Fruit fly (Drosophila melanogaster): ENCODE results near the gene CG16749.

The CG16749 gene

DNA sequence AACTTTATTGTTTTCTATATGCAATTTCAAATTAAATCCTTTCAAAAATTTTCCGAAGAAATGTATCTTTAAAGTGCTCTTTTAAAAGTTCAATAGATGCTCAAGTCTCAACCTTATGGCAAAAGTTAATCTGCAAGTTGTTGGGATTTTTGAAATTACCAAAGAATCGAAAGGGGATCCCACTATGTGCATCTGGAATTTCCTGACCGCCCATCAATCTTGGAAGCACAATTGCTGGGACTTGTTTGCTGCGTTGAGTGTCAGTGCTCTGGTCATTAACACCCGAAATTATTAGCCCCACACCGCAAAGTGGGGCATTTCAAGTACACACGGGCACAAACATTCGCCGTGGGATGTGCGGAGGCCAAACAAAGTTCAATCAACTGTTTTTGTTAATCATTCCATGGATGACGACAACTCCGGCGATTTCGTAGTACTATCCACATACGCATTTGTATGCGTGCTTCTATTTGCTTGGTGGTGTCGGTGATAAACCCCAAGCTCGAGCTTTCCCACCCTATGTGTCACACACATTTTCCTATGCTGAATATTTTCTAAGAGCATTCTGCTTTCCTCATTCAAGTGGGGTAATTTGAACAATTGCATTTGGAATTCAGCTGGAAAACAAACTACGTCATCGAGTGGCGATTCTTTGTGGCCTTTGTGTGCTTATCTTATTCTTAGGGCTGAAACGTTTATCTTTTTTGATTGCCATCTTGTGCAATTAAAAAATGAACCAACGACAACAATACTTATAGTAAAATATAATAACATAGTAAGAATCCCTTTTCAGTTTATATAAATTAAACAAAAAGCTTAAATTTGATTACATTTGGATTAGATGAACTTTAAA, 5.9 kb upstream of the CG16749 start:
- TF ChIP-seq svp (GFP tag) (no peak), CG10669 (GFP tag; optimal IDR thresholded peaks at IDR 0.05) (no peak), Ets96B (tag; optimal IDR thresholded peaks at IDR 0.05) (no peak), fkh (GFP tag; optimal IDR thresholded peaks at IDR 0.05) (peak; percentile 74), CG32006 (GFP tag; optimal IDR thresholded peaks at IDR 0.05) (no peak), CG11294 (GFP tag; IDR thresholded peaks at IDR 0.05) (no peak), fd59A (GFP tag; optimal IDR thresholded peaks at IDR 0.05) (no peak), CG3032 (tag; optimal IDR thresholded peaks at IDR 0.05) (no peak), Sox102F (GFP tag; optimal IDR thresholded peaks at IDR 0.05) (no peak), CG11762 (GFP tag; optimal IDR thresholded peaks at IDR 0.05; ENCODE audit: insufficient read depth) (no peak), Eip78C (GFP tag) (peak; percentile 67), CG16779 (tag; optimal IDR thresholded peaks at IDR 0.05) (no peak), Hr4 (GFP tag; optimal IDR thresholded peaks at IDR 0.05) (no peak), Gug (GFP tag; IDR thresholded peaks at IDR 0.05) (no peak), Eip75B (GFP tag; optimal IDR thresholded peaks at IDR 0.05) (no peak), Sox15 (GFP tag; optimal IDR thresholded peaks at IDR 0.05) (no peak), CG6854 (GFP tag; optimal IDR thresholded peaks at IDR 0.05) (no peak), vri (GFP tag; optimal IDR thresholded peaks at IDR 0.05) (peak; percentile 58), Lpt (GFP tag; optimal IDR thresholded peaks at IDR 0.05) (no peak), CG8319 (GFP tag; optimal IDR thresholded peaks at IDR 0.05) (no peak), topi (GFP tag; optimal IDR thresholded peaks at IDR 0.05) (no peak)

DNA sequence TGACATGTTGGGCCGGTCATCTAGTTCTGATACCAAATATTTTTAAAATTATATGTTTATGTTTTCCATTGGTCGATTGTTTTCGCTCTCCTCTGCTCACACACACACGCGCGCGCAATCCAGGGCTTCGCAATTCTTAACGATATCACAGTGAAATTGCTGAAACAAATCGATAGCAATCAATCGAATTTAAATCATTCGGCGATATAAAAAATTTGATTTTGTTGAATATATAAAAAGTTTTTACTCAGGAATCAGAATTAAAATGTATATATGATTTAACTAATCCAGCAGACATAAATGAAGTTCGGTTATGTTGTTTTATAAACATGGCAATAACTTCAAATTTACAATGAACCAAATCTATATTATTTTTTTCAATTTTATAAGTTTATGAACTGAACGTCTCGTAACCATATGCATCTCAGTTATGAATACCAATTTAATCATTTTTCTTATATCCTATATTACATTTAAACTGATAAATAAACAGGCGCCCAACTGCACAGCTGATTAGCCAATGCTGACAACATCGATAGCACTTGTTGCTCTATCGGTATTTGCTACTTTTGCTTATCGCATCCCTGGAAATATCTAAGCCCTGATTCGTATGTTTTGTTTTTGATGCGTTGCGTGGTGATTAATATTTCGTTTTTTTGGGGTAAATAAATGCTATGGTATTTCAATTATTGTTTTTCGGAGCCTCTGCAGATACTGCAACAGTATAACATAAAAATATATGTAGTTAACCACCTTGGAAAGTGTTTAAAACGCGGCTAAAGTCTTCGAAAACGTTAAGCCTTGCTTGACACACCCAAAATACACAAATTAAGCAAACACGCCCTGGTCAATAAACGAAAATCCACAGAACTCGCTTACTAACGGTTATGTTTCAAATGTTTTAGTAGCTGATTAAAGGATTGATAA, 3.2 kb upstream of the CG16749 start, which contains the start of the genes Aduk and pasi2:
Gene Aduk, minus strand, starts transcription at position 123 of the 927 bp plus-strand sequence.
Gene pasi2, plus strand, starts transcription at position 579 of the 927 bp plus-strand sequence.
- TF ChIP-seq Sox14 (GFP tag; optimal IDR thresholded peaks at IDR 0.05) (peak; percentile 19), dac (GFP tag; optimal IDR thresholded peaks at IDR 0.05) (no peak), Met (GFP tag; optimal IDR thresholded peaks at IDR 0.05) (peak; percentile 20), CG11762 (GFP tag; optimal IDR thresholded peaks at IDR 0.05; ENCODE audit: insufficient read depth) (no peak), net (GFP tag; optimal IDR thresholded peaks at IDR 0.05) (no peak), Eip78C (GFP tag) (peak; percentile 63), Eip93F (GFP tag; optimal IDR thresholded peaks at IDR 0.05) (peak; percentile 36), fd59A (GFP tag; optimal IDR thresholded peaks at IDR 0.05) (no peak), Sox102F (GFP tag; optimal IDR thresholded peaks at IDR 0.05) (no peak), CG9139 (GFP tag; optimal IDR thresholded peaks at IDR 0.05) (no peak), fkh (GFP tag; optimal IDR thresholded peaks at IDR 0.05) (peak; percentile 82), CG10631 (GFP tag; optimal IDR thresholded peaks at IDR 0.05) (no peak), esn (GFP tag; optimal IDR thresholded peaks at IDR 0.05) (peak; percentile 21), CG3032 (tag; optimal IDR thresholded peaks at IDR 0.05) (no peak), CG6163 (GFP tag; IDR thresholded peaks at IDR 0.05) (no peak), Hr38 (GFP tag; optimal IDR thresholded peaks at IDR 0.05) (no peak), eg (GFP tag; IDR thresholded peaks at IDR 0.05) (no peak), CG8632 (GFP tag; optimal IDR thresholded peaks at IDR 0.05) (no peak), CG34406 (GFP tag; optimal IDR thresholded peaks at IDR 0.05) (no peak), Smox (GFP tag; optimal IDR thresholded peaks at IDR 0.05) (no peak), spab (GFP tag; optimal IDR thresholded peaks at IDR 0.05) (no peak), Hr4 (GFP tag; optimal IDR thresholded peaks at IDR 0.05) (no peak), fd85E (GFP tag; optimal IDR thresholded peaks at IDR 0.05) (no peak), Ets96B (tag; optimal IDR thresholded peaks at IDR 0.05) (no peak)

Data from whole organism, prepupa.